Worm (Caenorhabditis elegans): Measurements from ENCODE around the gene R04E5.8.

DNA sequence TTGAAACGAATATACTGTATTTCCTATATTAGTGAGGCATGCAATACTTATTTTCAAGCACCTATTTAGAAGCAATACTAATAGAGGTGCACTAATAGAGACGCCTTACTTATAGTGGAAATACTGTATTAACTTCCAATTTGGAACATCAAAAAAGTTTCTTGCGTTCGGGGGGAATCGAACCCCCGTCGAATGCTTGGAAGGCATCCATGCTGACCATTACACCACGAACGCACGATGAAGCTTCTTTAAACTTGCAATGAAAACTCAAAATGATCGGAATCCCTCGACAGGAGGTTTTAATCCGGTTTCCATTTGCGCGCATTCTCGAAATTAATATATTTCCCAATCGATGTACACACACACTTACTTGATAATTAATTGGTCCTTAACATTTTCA, 32.3 kb upstream of the R04E5.8 start:
- TF ChIP-seq nhr-85 (tag) (no peak), unc-130 (tag; optimal IDR thresholded peaks at IDR 0.05) (no peak), nhr-12 (tag; optimal IDR thresholded peaks at IDR 0.05) (no peak), ama-1 (optimal IDR thresholded peaks at IDR 0.05) (no peak), mep-1 (tag; optimal IDR thresholded peaks at IDR 0.05) (no peak), pax-3 (tag; optimal IDR thresholded peaks at IDR 0.05) (no peak)
